Worm (Caenorhabditis elegans): ENCODE measurements around the gene dyf-6.

ce11 chrX:10386408-10386807 lies at the start of gene dyf-6:
- TF ChIP-seq snpc-1.3 (tag; optimal IDR thresholded peaks at IDR 0.05; ENCODE audit: insufficient read depth) (no peak), nfya-1 (tag; optimal IDR thresholded peaks at IDR 0.05; ENCODE audit: borderline replicate concordance, insufficient read depth) (no peak), snpc-4 (GFP tag; optimal IDR thresholded peaks at IDR 0.05) (no peak), snpc-4 (tag; optimal IDR thresholded peaks at IDR 0.05) (no peak), B0035.1 (tag; optimal IDR thresholded peaks at IDR 0.05) (no peak), C17E4.6 (GFP tag; IDR thresholded peaks at IDR 0.05) (no peak), F33H1.4 (GFP tag; IDR thresholded peaks at IDR 0.05) (no peak)

Measured in whole organism, young adult.